Worm (Caenorhabditis elegans) whole organism, early embryonic: ENCODE results near the gene C55A6.12.

Source experiments
- B0310.2 ChIP-seq: sonication (generic microtip); optimal IDR thresholded peaks from 2 replicates; lab custom pipeline; 2016; ENCODE audit warnings: mild to moderate bottlenecking, missing genetic modification characterization, missing compliant biosample characterization
- F13C5.2 ChIP-seq: sonication (generic microtip); optimal IDR thresholded peaks from 2 replicates; lab custom pipeline; 2017; ENCODE audit warnings: mild to moderate bottlenecking, missing genetic modification characterization, inconsistent platforms, missing compliant biosample characterization
- aly-1 ChIP-seq: sonication (generic microtip); optimal IDR thresholded peaks from 2 replicates; lab custom pipeline; 2016; ENCODE audit warnings: missing genetic modification characterization, missing compliant biosample characterization
- ama-1 ChIP-seq: fragments of 150-350 bp; optimal IDR thresholded peaks from 2 replicates; lab custom pipeline; 2014
- ceh-13 ChIP-seq: fragments of 200-800 bp; sonication (Bioruptor generic); optimal IDR thresholded peaks from 2 replicates; lab custom pipeline; 2018; ENCODE audit warnings: mild to moderate bottlenecking, missing genetic modification characterization, missing compliant biosample characterization
- ceh-36 ChIP-seq: sonication (generic microtip); optimal IDR thresholded peaks from 2 replicates; lab custom pipeline; 2016; ENCODE audit warnings: missing genetic modification characterization, inconsistent platforms, missing compliant biosample characterization
- ets-7 ChIP-seq: sonication (generic microtip); optimal IDR thresholded peaks from 2 replicates; lab custom pipeline; 2016; ENCODE audit warnings: missing genotype, missing genetic modification characterization, missing compliant biosample characterization
- flt-1 ChIP-seq: fragments of 200-800 bp; sonication (Bioruptor generic); IDR thresholded peaks from 2 replicates; pipeline ENCODE4 v1.3.6; 2022; ENCODE audit warnings: missing genetic modification characterization, missing compliant biosample characterization
- hmbx-1 ChIP-seq: sonication (generic microtip); optimal IDR thresholded peaks from 2 replicates; lab custom pipeline; 2016; ENCODE audit warnings: mild to moderate bottlenecking, missing genetic modification characterization, missing compliant biosample characterization
- hmg-4 ChIP-seq: fragments of 200-800 bp; sonication (Bioruptor generic); optimal IDR thresholded peaks from 2 replicates; lab custom pipeline; 2018; ENCODE audit warnings: mild to moderate bottlenecking, missing genetic modification characterization, missing compliant biosample characterization
- hnd-1 ChIP-seq: sonication (generic microtip); optimal IDR thresholded peaks from 2 replicates; lab custom pipeline; 2016; ENCODE audit warnings: missing genetic modification characterization, missing compliant biosample characterization
- pes-1 ChIP-seq: fragments of 200-800 bp; sonication (Bioruptor generic); IDR thresholded peaks from 2 replicates; pipeline ENCODE4 v1.3.6; 2022; ENCODE audit warnings: missing genetic modification reagents, missing genetic modification characterization, missing compliant biosample characterization
- scrt-1 ChIP-seq: fragments of 200-800 bp; sonication (Bioruptor generic); IDR thresholded peaks from 2 replicates; pipeline ENCODE4 v1.3.6; 2022; ENCODE audit warnings: missing genetic modification characterization, missing compliant biosample characterization
- sea-1 ChIP-seq: fragments of 200-800 bp; sonication (Bioruptor generic); conservative IDR thresholded peaks from 2 replicates; pipeline ENCODE4 v1.3.6; 2022; ENCODE audit warnings: missing genetic modification characterization, missing compliant biosample characterization
- tbx-11 ChIP-seq: fragments of 200-800 bp; sonication (Bioruptor generic); IDR thresholded peaks from 2 replicates; pipeline ENCODE4 v1.3.6; 2022; ENCODE audit warnings: missing genetic modification characterization, missing compliant biosample characterization
- tbx-37 ChIP-seq: fragments of 200-800 bp; sonication (Bioruptor generic); conservative IDR thresholded peaks from 2 replicates; pipeline ENCODE4 v1.3.6; 2022; ENCODE audit warnings: missing genetic modification reagents, missing genetic modification characterization, missing compliant biosample characterization
- tra-4 ChIP-seq: sonication (generic microtip); optimal IDR thresholded peaks from 2 replicates; lab custom pipeline; 2017; ENCODE audit warnings: missing genetic modification characterization, missing compliant biosample characterization

The C55A6.12 gene

ce11 chrV:11474399-11474798, 28.5 kb downstream of the C55A6.12 start, which contains the start of gene nas-22:
Gene nas-22, plus strand, starts transcription at chrV:11474699.
- TF ChIP-seq ama-1 (lab: Kevin White, UChicago) (no peak), ceh-36 (tag; lab: Kevin White, UChicago) (no peak), hnd-1 (tag; lab: Kevin White, UChicago) (no peak), sea-1 (no peak), hmbx-1 (tag; lab: Kevin White, UChicago) (no peak), flt-1 (no peak), hmg-4 (GFP tag; lab: Kevin White, UChicago) (no peak), ets-7 (tag; lab: Kevin White, UChicago) (no peak), scrt-1 (GFP tag; lab: Robert Waterston, UW) (no peak), ceh-13 (GFP tag; lab: Kevin White, UChicago) (no peak), tra-4 (no peak), B0310.2 (tag; lab: Kevin White, UChicago) (no peak), aly-1 (no peak), tbx-37 (no peak), tbx-11 (GFP tag; lab: Robert Waterston, UW) (no peak), F13C5.2 (tag; lab: Kevin White, UChicago) (no peak), pes-1 (no peak)

ce11 chrV:11472209-11472608, 30.7 kb downstream of the C55A6.12 start, which contains the start of the genes nas-20 and nas-21:
Gene nas-20, minus strand, starts transcription at chrV:11472309.
Gene nas-21, plus strand, starts transcription at chrV:11472564.
- TF ChIP-seq B0310.2 (tag; lab: Kevin White, UChicago) (no peak), hnd-1 (tag; lab: Kevin White, UChicago) (no peak), ama-1 (lab: Kevin White, UChicago) (no peak), ets-7 (tag; lab: Kevin White, UChicago) (no peak), ceh-13 (GFP tag; lab: Kevin White, UChicago) (no peak), sea-1 (no peak), scrt-1 (GFP tag; lab: Robert Waterston, UW) (no peak), tbx-37 (no peak), hmbx-1 (tag; lab: Kevin White, UChicago) (no peak), ceh-36 (tag; lab: Kevin White, UChicago) (no peak), aly-1 (no peak), hmg-4 (GFP tag; lab: Kevin White, UChicago) (no peak)

DNA sequence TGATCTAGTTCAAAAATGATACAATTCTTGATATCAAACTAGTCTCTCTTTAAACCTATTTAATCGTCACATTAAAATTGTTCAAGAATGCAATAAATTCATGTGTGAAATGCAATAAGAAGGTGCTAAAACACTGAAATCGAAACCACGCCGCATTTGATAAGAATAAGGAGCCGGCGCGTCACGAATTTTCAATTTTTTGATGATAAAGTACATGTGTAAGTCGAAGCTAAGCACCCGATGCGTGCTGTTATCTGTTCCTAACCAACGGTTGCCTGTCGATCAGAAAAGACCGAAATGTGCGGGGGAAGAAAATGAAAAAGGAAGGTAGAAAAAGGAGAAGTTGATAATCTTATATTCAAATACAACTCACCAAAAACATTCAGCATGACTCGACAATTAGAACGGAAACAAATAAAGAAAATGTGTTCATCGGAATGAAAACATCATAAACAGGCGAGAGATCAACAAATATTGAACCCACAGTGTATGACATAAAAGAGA, 32.7 kb downstream of the C55A6.12 start, which contains the start of gene aat-6:
Gene aat-6, minus strand, starts transcription at position 454 of the 504 bp plus-strand sequence.
- TF ChIP-seq tbx-37 (no peak), tbx-11 (GFP tag; lab: Robert Waterston, UW) (no peak), pes-1 (no peak), hmbx-1 (tag; lab: Kevin White, UChicago) (no peak), sea-1 (no peak), tra-4 (no peak), ets-7 (tag; lab: Kevin White, UChicago) (no peak), scrt-1 (GFP tag; lab: Robert Waterston, UW) (no peak), aly-1 (no peak)

DNA sequence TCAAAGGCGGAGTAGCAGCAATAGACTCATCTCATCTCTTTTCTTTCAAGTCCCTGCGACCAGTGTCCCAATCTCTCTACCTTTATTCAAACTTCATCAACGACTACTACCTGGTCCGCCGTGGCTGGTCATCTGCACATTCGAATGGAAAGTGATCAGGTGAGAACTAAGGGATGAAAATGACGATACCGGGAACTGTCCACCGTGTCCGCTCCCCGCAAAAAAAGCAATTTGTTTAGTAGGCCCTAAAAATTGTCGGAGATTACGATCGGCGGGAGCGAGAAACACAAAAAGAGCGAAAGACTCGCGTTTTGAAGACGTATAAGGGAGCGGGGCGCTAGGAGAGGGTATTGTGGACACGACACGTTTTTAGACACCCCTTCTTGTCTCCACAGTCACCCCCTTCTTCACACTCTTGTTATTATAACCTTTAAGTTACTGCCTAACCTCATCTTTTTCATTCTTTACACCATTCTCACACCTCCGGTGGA, 39.9 kb downstream of the C55A6.12 start, which contains the start of gene zipt-16:
Gene zipt-16, plus strand, starts transcription at position 51 of the 491 bp plus-strand sequence.
- TF ChIP-seq tbx-37, result no peak
- TF ChIP-seq sea-1, result no peak
- no peak for TF ChIP-seq hmg-4 (GFP tag; lab: Kevin White, UChicago)
- TF ChIP-seq tbx-11 (GFP tag; lab: Robert Waterston, UW), result no peak
- TF ChIP-seq ets-7 (tag; lab: Kevin White, UChicago), result no peak
- no peak for TF ChIP-seq aly-1

DNA sequence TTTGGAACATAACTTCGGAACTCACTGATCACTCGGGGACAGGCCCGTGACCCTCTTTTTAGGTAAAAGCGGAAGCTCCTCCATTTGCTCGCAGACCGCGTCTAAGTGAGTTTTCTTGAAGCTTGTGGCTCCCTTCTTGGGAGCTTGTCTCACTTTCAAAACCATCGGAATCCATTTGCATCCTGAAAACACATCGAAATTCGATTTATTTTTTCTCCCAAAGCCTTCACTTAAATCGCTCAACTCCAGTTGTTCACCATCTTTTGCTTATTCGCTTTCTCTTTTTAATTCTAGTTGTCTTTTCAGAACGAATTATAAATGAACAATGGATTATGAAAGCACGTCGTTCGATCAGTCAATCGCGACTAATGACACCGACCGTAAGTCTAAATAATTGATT, 43.7 kb downstream of the C55A6.12 start, which contains the start of gene T11F9.1:
Gene T11F9.1, plus strand, starts transcription at position 301 of the 400 bp plus-strand sequence.
- no peak for TF ChIP-seq hnd-1 (tag; lab: Kevin White, UChicago)

ce11 chrV:11454917-11455316, 48.0 kb downstream of the C55A6.12 start:
- TF ChIP-seq ceh-13 (GFP tag; lab: Kevin White, UChicago) (no peak), aly-1 (no peak), hmg-4 (GFP tag; lab: Kevin White, UChicago) (no peak), B0310.2 (tag; lab: Kevin White, UChicago) (no peak)
